Fruit fly (Drosophila melanogaster): ENCODE results near the gene CG32069.

DNA sequence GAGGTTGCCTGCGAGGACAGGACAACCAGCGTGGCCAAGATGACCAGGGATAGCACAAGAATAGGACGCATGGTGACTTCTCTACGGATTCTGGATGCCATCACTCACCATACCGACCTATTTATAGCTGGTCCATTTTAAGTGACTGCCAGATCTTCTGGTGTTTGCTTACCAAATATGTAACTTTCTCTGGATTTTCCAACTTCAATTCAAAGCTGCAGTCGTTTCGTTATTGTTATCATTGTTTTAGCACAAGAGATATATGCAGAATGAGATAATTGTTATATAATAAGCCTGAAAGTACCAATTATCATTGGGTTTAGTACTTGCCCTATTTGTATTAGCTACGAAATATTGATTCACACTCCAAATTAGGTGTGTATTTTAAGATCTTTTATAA lies 41.4 kb upstream of the CG32069 start, which contains the start of gene CG32071:
- no peak for TF ChIP-seq CG11902 (GFP tag; optimal IDR thresholded peaks at IDR 0.05)
- TF ChIP-seq ss (GFP tag; optimal IDR thresholded peaks at IDR 0.05) = no peak
- no peak for TF ChIP-seq CG8119 (GFP tag; IDR thresholded peaks at IDR 0.05)
- no peak for TF ChIP-seq Lpt (GFP tag; optimal IDR thresholded peaks at IDR 0.05)
- TF ChIP-seq CG3919 (GFP tag; optimal IDR thresholded peaks at IDR 0.05) = no peak
- TF ChIP-seq CG16779 (tag; optimal IDR thresholded peaks at IDR 0.05) = no peak
- TF ChIP-seq CG8319 (GFP tag; optimal IDR thresholded peaks at IDR 0.05) = no peak
- no peak for TF ChIP-seq CG8632 (GFP tag; optimal IDR thresholded peaks at IDR 0.05)
- TF ChIP-seq CG34406 (GFP tag; optimal IDR thresholded peaks at IDR 0.05) = no peak
- no peak for TF ChIP-seq Ets21C (GFP tag; optimal IDR thresholded peaks at IDR 0.05)
- TF ChIP-seq eg (GFP tag; IDR thresholded peaks at IDR 0.05) = no peak
- TF ChIP-seq CG31627 (GFP tag; optimal IDR thresholded peaks at IDR 0.05) = no peak

Data from whole organism, prepupa.